Worm (Caenorhabditis elegans): ENCODE results near the gene M199.2.

DNA sequence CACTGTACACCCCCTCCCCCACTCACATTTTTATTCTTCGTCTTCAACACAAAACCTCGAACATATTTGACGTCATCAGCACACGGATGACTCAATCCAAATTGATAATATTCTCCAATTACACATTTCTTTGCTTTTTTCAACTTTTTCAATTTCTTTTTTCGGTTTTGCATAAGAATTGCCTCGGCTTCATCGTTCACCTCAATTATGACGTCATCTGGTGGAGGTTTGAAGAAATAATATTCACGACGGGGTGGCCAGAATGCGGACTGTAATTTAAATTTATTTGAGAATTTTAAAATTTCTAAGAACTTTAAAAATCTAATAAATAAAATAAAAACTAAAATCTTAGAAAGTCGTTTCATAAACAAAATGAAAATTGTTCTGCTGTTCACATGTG lies 44.8 kb upstream of the M199.2 start:
- TF ChIP-seq ceh-16 (tag; optimal IDR thresholded peaks at IDR 0.05), result no peak
- no peak for TF ChIP-seq lin-39 (tag; optimal IDR thresholded peaks at IDR 0.05)
- TF ChIP-seq ZK546.5 (tag; optimal IDR thresholded peaks at IDR 0.05), result no peak
- no peak for TF ChIP-seq nhr-237 (tag; optimal IDR thresholded peaks at IDR 0.05)
